Fruit fly (Drosophila melanogaster) whole organism, embryonic: Measurements from ENCODE around the gene Tim9b.

ENCODE experiments used
- Antp ChIP-seq: fragments of 200-800 bp; sonication (Bioruptor generic); optimal IDR thresholded peaks from 3 replicates; lab custom pipeline; 2016; ENCODE audit warnings: missing biosample characterization, missing genetic modification characterization
- Atf-2 ChIP-seq: fragments of 200-800 bp; sonication (Bioruptor generic); optimal IDR thresholded peaks from 2 replicates; lab custom pipeline; 2016; ENCODE audit warnings: missing biosample characterization, missing genetic modification characterization
- CG10267 ChIP-seq: fragments of 200-800 bp; sonication (Bioruptor generic); optimal IDR thresholded peaks from 2 replicates; lab custom pipeline; 2018; ENCODE audit warnings: missing biosample characterization, mild to moderate bottlenecking, missing genetic modification characterization, moderate library complexity
- CG10366 ChIP-seq: fragments of 200-800 bp; sonication (Bioruptor generic); IDR thresholded peaks from 2 replicates; pipeline ENCODE4 v1.3.6; 2022; ENCODE audit warnings: missing biosample characterization, missing genetic modification characterization
- CG12071 ChIP-seq: fragments of 200-800 bp; sonication (Bioruptor generic); optimal IDR thresholded peaks from 3 replicates; lab custom pipeline; 2018; ENCODE audit warnings: missing biosample characterization, mild to moderate bottlenecking, missing genetic modification characterization
- CG12155 ChIP-seq: fragments of 200-800 bp; sonication (Bioruptor generic); optimal IDR thresholded peaks from 3 replicates; lab custom pipeline; 2016; ENCODE audit warnings: missing biosample characterization, missing genetic modification characterization
- CG12299 ChIP-seq: fragments of 200-800 bp; sonication (Bioruptor generic); optimal IDR thresholded peaks from 2 replicates; lab custom pipeline; 2018; ENCODE audit warnings: missing biosample characterization, mild to moderate bottlenecking, missing genetic modification characterization
- CG12391 ChIP-seq: fragments of 200-800 bp; sonication (Bioruptor generic); optimal IDR thresholded peaks from 3 replicates; lab custom pipeline; 2018; ENCODE audit warnings: missing biosample characterization, mild to moderate bottlenecking, missing genetic modification characterization, moderate library complexity
- CG12744 ChIP-seq: fragments of 200-800 bp; sonication (Bioruptor generic); optimal IDR thresholded peaks from 2 replicates; lab custom pipeline; 2016; ENCODE audit warnings: missing biosample characterization, missing genetic modification characterization
- CG13287 ChIP-seq: fragments of 200-800 bp; sonication (Bioruptor generic); IDR thresholded peaks from 2 replicates; pipeline ENCODE4 v1.3.6; 2022; ENCODE audit warnings: missing biosample characterization, missing genetic modification characterization; ENCODE audit not compliant: partially characterized antibody
- CG14667 ChIP-seq: fragments of 200-800 bp; sonication (Bioruptor generic); IDR thresholded peaks from 2 replicates; pipeline ENCODE4 v1.3.6; 2022; ENCODE audit warnings: missing biosample characterization, missing genetic modification characterization
- CG14860 ChIP-seq: fragments of 200-800 bp; sonication (Bioruptor generic); IDR thresholded peaks from 3 replicates; pipeline ENCODE4 v1.3.6; 2022; ENCODE audit warnings: missing biosample characterization, missing genetic modification characterization; ENCODE audit not compliant: partially characterized antibody
- CG1602 ChIP-seq: fragments of 200-800 bp; sonication (Bioruptor generic); optimal IDR thresholded peaks from 3 replicates; lab custom pipeline; 2016; ENCODE audit warnings: missing biosample characterization, missing genetic modification characterization
- CG17328 ChIP-seq: fragments of 200-800 bp; sonication (Bioruptor generic); IDR thresholded peaks from 2 replicates; pipeline ENCODE4 v1.3.6; 2022; ENCODE audit warnings: missing biosample characterization, missing genetic modification characterization
- CG1792 ChIP-seq: fragments of 200-800 bp; sonication (Bioruptor generic); optimal IDR thresholded peaks from 2 replicates; lab custom pipeline; 2016; ENCODE audit warnings: missing biosample characterization, missing genetic modification characterization
- CG31224 ChIP-seq: fragments of 200-800 bp; sonication (Bioruptor generic); IDR thresholded peaks from 2 replicates; pipeline ENCODE4 v1.3.6; 2022; ENCODE audit warnings: missing biosample characterization, missing genetic modification characterization
- CG33557 ChIP-seq: fragments of 200-800 bp; sonication (Bioruptor generic); optimal IDR thresholded peaks from 2 replicates; lab custom pipeline; 2019; ENCODE audit warnings: missing biosample characterization, mild to moderate bottlenecking, missing genetic modification characterization, moderate library complexity
- CG42726 ChIP-seq: fragments of 200-800 bp; sonication (Bioruptor generic); IDR thresholded peaks from 2 replicates; pipeline ENCODE4 v1.3.6; 2022; ENCODE audit warnings: missing biosample characterization, missing genetic modification characterization; ENCODE audit not compliant: partially characterized antibody
- CG4282 ChIP-seq: fragments of 200-800 bp; sonication (Bioruptor generic); optimal IDR thresholded peaks from 2 replicates; lab custom pipeline; 2016; ENCODE audit warnings: missing biosample characterization, missing genetic modification characterization
- CG4617 ChIP-seq: fragments of 200-800 bp; sonication (Bioruptor generic); optimal IDR thresholded peaks from 3 replicates; lab custom pipeline; 2016; ENCODE audit warnings: missing biosample characterization, missing genetic modification characterization, borderline replicate concordance
- CG4707 ChIP-seq: fragments of 200-800 bp; sonication (Bioruptor generic); optimal IDR thresholded peaks from 2 replicates; lab custom pipeline; 2018; ENCODE audit warnings: missing biosample characterization, mild to moderate bottlenecking, missing genetic modification characterization, moderate library complexity
- CG8765 ChIP-seq: fragments of 200-800 bp; sonication (Bioruptor generic); IDR thresholded peaks from 2 replicates; pipeline ENCODE4 v1.3.6; 2022; ENCODE audit warnings: missing biosample characterization, missing genetic modification characterization
- Deaf1 ChIP-seq: fragments of 200-800 bp; optimal IDR thresholded peaks from 3 replicates; lab custom pipeline; 2019; ENCODE audit warnings: missing biosample characterization, mild to moderate bottlenecking, missing genetic modification characterization, moderate library complexity
- Dip2 ChIP-seq: fragments of 200-800 bp; sonication (Bioruptor generic); IDR thresholded peaks from 2 replicates; pipeline ENCODE4 v1.3.6; 2022; ENCODE audit warnings: missing biosample characterization, missing genetic modification characterization
- Dref ChIP-seq: fragments of 200-800 bp; sonication (Bioruptor generic); IDR thresholded peaks from 2 replicates; pipeline ENCODE4 v1.3.6; 2022; ENCODE audit warnings: missing biosample characterization, missing genetic modification characterization
- E2f1 ChIP-seq: fragments of 200-800 bp; sonication (Bioruptor generic); IDR thresholded peaks from 2 replicates; pipeline ENCODE4 v1.3.6; 2022; ENCODE audit warnings: missing biosample characterization, missing genetic modification characterization
- E2f2 ChIP-seq: fragments of 200-800 bp; sonication (Bioruptor generic); IDR thresholded peaks from 2 replicates; pipeline ENCODE4 v1.3.6; 2022; ENCODE audit warnings: missing biosample characterization, missing genetic modification characterization
- ERR ChIP-seq: fragments of 200-800 bp; sonication (Bioruptor generic); optimal IDR thresholded peaks from 2 replicates; lab custom pipeline; 2016; ENCODE audit warnings: missing biosample characterization, missing genetic modification characterization
- Gug ChIP-seq: fragments of 200-800 bp; sonication (Bioruptor generic); IDR thresholded peaks from 4 replicates; pipeline ENCODE4 v1.3.6; 2022; ENCODE audit warnings: missing biosample characterization, missing genetic modification characterization
- Hand ChIP-seq: fragments of 200-800 bp; sonication (Bioruptor generic); optimal IDR thresholded peaks from 2 replicates; lab custom pipeline; 2017; ENCODE audit warnings: mild to moderate bottlenecking, missing biosample characterization, missing genetic modification reagents, missing genetic modification characterization
- HmgD ChIP-seq: fragments of 200-800 bp; sonication (Bioruptor generic); optimal IDR thresholded peaks from 3 replicates; lab custom pipeline; 2016; ENCODE audit warnings: missing biosample characterization, missing genetic modification characterization
- Lhr ChIP-seq: fragments of 200-800 bp; sonication (Bioruptor generic); optimal IDR thresholded peaks from 3 replicates; lab custom pipeline; 2017; ENCODE audit warnings: mild to moderate bottlenecking, missing biosample characterization, missing genetic modification reagents, missing genetic modification characterization
- Lim3 ChIP-seq: fragments of 200-800 bp; sonication (Bioruptor generic); IDR thresholded peaks from 2 replicates; pipeline ENCODE4 v1.3.6; 2022; ENCODE audit warnings: missing biosample characterization, missing genetic modification characterization
- NK7.1 ChIP-seq: fragments of 200-800 bp; sonication (Bioruptor generic); optimal IDR thresholded peaks from 3 replicates; lab custom pipeline; 2016; ENCODE audit warnings: missing biosample characterization, missing genetic modification characterization
- Sry-δ ChIP-seq: fragments of 200-800 bp; sonication (Bioruptor generic); optimal IDR thresholded peaks from 2 replicates; lab custom pipeline; 2016; ENCODE audit warnings: missing biosample characterization, missing genetic modification characterization
- Xbp1 ChIP-seq: fragments of 200-800 bp; sonication (Bioruptor generic); optimal IDR thresholded peaks from 3 replicates; lab custom pipeline; 2016; ENCODE audit warnings: missing biosample characterization, mild to moderate bottlenecking, missing genetic modification characterization
- YL-1 ChIP-seq: fragments of 200-800 bp; sonication (Bioruptor generic); optimal IDR thresholded peaks from 3 replicates; lab custom pipeline; 2017; ENCODE audit warnings: missing biosample characterization, mild to moderate bottlenecking, missing genetic modification characterization
- ara ChIP-seq: fragments of 200-800 bp; sonication (Bioruptor generic); IDR thresholded peaks from 2 replicates; pipeline ENCODE4 v1.3.6; 2022; ENCODE audit warnings: missing biosample characterization, missing genetic modification characterization
- bigmax ChIP-seq: fragments of 200-800 bp; sonication (Bioruptor generic); optimal IDR thresholded peaks from 2 replicates; lab custom pipeline; 2018; ENCODE audit warnings: missing biosample characterization, mild to moderate bottlenecking, missing genetic modification characterization
- jigr1 ChIP-seq: fragments of 200-800 bp; sonication (Bioruptor generic); IDR thresholded peaks from 3 replicates; pipeline ENCODE4 v1.3.6; 2022; ENCODE audit warnings: missing biosample characterization, missing genetic modification characterization
- jumu ChIP-seq: fragments of 200-800 bp; sonication (Bioruptor generic); optimal IDR thresholded peaks from 3 replicates; lab custom pipeline; 2016; ENCODE audit warnings: missing biosample characterization, missing genetic modification characterization
- row ChIP-seq: fragments of 200-800 bp; sonication (Bioruptor generic); IDR thresholded peaks from 3 replicates; pipeline ENCODE4 v1.3.6; 2022; ENCODE audit warnings: missing biosample characterization, missing genetic modification characterization
- sc ChIP-seq, 3 experiments: fragments of >200 bp in 2 of 3; fragments of 200-800 bp in 1 of 3; sonication (Bioruptor generic) in 1 of 3; optimal IDR thresholded peaks; 2 replicates in 2 of 3; 3 replicates in 1 of 3; lab custom pipeline; 2017; ENCODE audit warnings: mild to moderate bottlenecking in 1 of 3, missing biosample characterization in 1 of 3, missing genetic modification characterization in 1 of 3, missing genetic modification reagents in 1 of 3
- sens-2 ChIP-seq: fragments of 200-800 bp; sonication (Bioruptor generic); IDR thresholded peaks from 2 replicates; pipeline ENCODE4 v1.3.6; 2022; ENCODE audit warnings: missing biosample characterization, missing genetic modification characterization
- sima ChIP-seq: fragments of 200-800 bp; sonication (Bioruptor generic); optimal IDR thresholded peaks from 2 replicates; lab custom pipeline; 2016; ENCODE audit warnings: missing biosample characterization, missing genetic modification characterization
- slp2 ChIP-seq: fragments of 200-800 bp; sonication (Bioruptor generic); optimal IDR thresholded peaks from 2 replicates; lab custom pipeline; 2016; ENCODE audit warnings: missing biosample characterization, missing genetic modification characterization
- sna ChIP-seq: fragments of 200-800 bp; sonication (Bioruptor generic); IDR thresholded peaks from 2 replicates; pipeline ENCODE4 v1.3.6; 2022; ENCODE audit warnings: missing biosample characterization, missing genetic modification characterization; ENCODE audit not compliant: partially characterized antibody
- so ChIP-seq: fragments of 200-800 bp; sonication (Bioruptor generic); IDR thresholded peaks from 3 replicates; pipeline ENCODE4 v1.3.6; 2022; ENCODE audit warnings: missing biosample characterization, missing genetic modification characterization
- sqz ChIP-seq: fragments of 200-800 bp; sonication (Bioruptor generic); optimal IDR thresholded peaks from 3 replicates; lab custom pipeline; 2018; ENCODE audit warnings: missing biosample characterization, mild to moderate bottlenecking, missing genetic modification characterization
- tup ChIP-seq: fragments of 200-800 bp; sonication (Bioruptor generic); optimal IDR thresholded peaks from 2 replicates; lab custom pipeline; 2016; ENCODE audit warnings: missing biosample characterization, mild to moderate bottlenecking, missing genetic modification characterization, moderate library complexity
- wdn ChIP-seq: fragments of 200-800 bp; sonication (Bioruptor generic); IDR thresholded peaks from 2 replicates; pipeline ENCODE4 v1.3.6; 2022; ENCODE audit warnings: missing biosample characterization, missing genetic modification characterization
- yki ChIP-seq: fragments of >200 bp; optimal IDR thresholded peaks from 3 replicates; lab custom pipeline; 2018

The Tim9b gene

DNA sequence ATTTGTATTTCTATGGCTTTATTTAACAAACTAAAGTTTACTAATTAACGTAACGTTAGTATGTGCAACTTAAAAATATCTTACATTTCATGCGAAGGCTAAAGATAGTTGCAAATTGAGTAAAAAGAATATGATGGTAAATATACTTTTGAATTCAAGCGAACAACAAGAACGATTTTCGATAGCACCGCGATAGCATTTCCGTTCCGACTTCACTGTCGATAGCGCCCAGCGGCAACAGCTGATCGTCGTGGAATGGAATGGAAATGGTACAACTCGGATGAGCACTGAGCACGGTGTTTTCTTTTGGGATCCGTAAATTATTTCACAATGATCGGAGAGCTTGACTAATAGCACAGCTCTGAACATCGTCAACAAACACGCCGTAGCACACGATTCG lies 4.9 kb downstream of the Tim9b start (continued):
- TF ChIP-seq CG12299: peak; percentile 43
- TF ChIP-seq CG33557 (GFP tag; lab: Kevin White, UChicago): peak; percentile 58
- no peak for TF ChIP-seq Deaf1
- peak; percentile 58 for TF ChIP-seq CG17328 (GFP tag; lab: Robert Waterston, UW)
- TF ChIP-seq CG4617 (GFP tag; lab: Kevin White, UChicago): no peak
- TF ChIP-seq Sry-δ: peak; percentile 46
- no peak for TF ChIP-seq CG10366 (GFP tag; lab: Robert Waterston, UW)
- TF ChIP-seq jumu: no peak
- no peak for TF ChIP-seq slp2 (GFP tag; lab: Kevin White, UChicago)
- TF ChIP-seq bigmax (GFP tag; lab: Kevin White, UChicago): peak; percentile 45
- no peak for TF ChIP-seq CG12744 (GFP tag; lab: Kevin White, UChicago)
- no peak for TF ChIP-seq Antp (GFP tag; lab: Kevin White, UChicago)
- TF ChIP-seq sqz (GFP tag; lab: Kevin White, UChicago): no peak
- peak; percentile 38 for TF ChIP-seq NK7.1 (GFP tag; lab: Kevin White, UChicago)
- no peak for TF ChIP-seq tup (GFP tag; lab: Kevin White, UChicago)
- no peak for TF ChIP-seq CG31224 (GFP tag; lab: Robert Waterston, UW)
- TF ChIP-seq CG13287: peak; percentile 75
- no peak for TF ChIP-seq sc (optimal IDR thresholded peaks at IDR 0.05; lab: Kevin White, UChicago)
- no peak for TF ChIP-seq sc (GFP tag; optimal IDR thresholded peaks at IDR 0.05; lab: Kevin White, UChicago)
- no peak for TF ChIP-seq CG1602
- TF ChIP-seq HmgD (GFP tag; lab: Kevin White, UChicago): no peak
- no peak for TF ChIP-seq sima
- no peak for TF ChIP-seq wdn (GFP tag; lab: Robert Waterston, UW)
- peak; percentile 75 for TF ChIP-seq YL-1 (GFP tag; lab: Kevin White, UChicago)
- no peak for TF ChIP-seq sna
- TF ChIP-seq E2f1 (GFP tag; lab: Robert Waterston, UW): no peak
- peak; percentile 63 for TF ChIP-seq CG4707 (GFP tag; lab: Kevin White, UChicago)
- peak; percentile 83 for TF ChIP-seq E2f2 (GFP tag; lab: Robert Waterston, UW)
- no peak for TF ChIP-seq Lim3
- no peak for TF ChIP-seq ara (GFP tag; lab: Robert Waterston, UW)
- TF ChIP-seq Xbp1 (GFP tag; lab: Kevin White, UChicago): peak; percentile 5
- no peak for TF ChIP-seq CG1792
- TF ChIP-seq CG8765 (GFP tag; lab: Robert Waterston, UW): no peak
- TF ChIP-seq Dip2 (GFP tag; lab: Robert Waterston, UW): no peak
- TF ChIP-seq CG10267 (tag; lab: Kevin White, UChicago): peak; percentile 54
- no peak for TF ChIP-seq CG42726 (GFP tag; lab: Robert Waterston, UW)
- TF ChIP-seq ERR (GFP tag; lab: Kevin White, UChicago): no peak
- peak; percentile 82 for TF ChIP-seq CG12071 (GFP tag; lab: Kevin White, UChicago)
- peak; percentile 51; the same call in 1 of the 3 replicates for TF ChIP-seq so (GFP tag; lab: Robert Waterston, UW)
- TF ChIP-seq Gug (GFP tag; lab: Robert Waterston, UW): no peak
- TF ChIP-seq jigr1: no peak
- no peak for TF ChIP-seq CG4282
- no peak for TF ChIP-seq sens-2 (GFP tag; lab: Robert Waterston, UW)
- no peak for TF ChIP-seq CG14667 (GFP tag; lab: Robert Waterston, UW)
- peak; percentile 35 for TF ChIP-seq Hand
- peak; percentile 74 for TF ChIP-seq Dref (GFP tag; lab: Robert Waterston, UW)
- TF ChIP-seq row: no peak; the same call in 2 of the 3 replicates
- no peak for TF ChIP-seq CG12155
- TF ChIP-seq CG12391 (tag; lab: Kevin White, UChicago): peak; percentile 61
- TF ChIP-seq CG14860 (GFP tag; lab: Robert Waterston, UW): 0 out of 3 replicates have a peak, but pooled peaks have one; percentile 7
- peak; percentile 13 for TF ChIP-seq Lhr (GFP tag; lab: Kevin White, UChicago)
- TF ChIP-seq yki (lab: Kevin White, UChicago): no peak
- TF ChIP-seq Atf-2 (GFP tag; lab: Kevin White, UChicago): no peak
